Fruit fly (Drosophila melanogaster) whole organism, embryonic: ENCODE data around the gene CG6149.

Experiments
- CG10321 ChIP-seq: fragments of 200-800 bp; sonication (Bioruptor generic); IDR thresholded peaks from 2 replicates; pipeline ENCODE4 v1.3.6; 2022; ENCODE audit warnings: missing biosample characterization, missing genetic modification characterization
- CG10462 ChIP-seq: fragments of 200-800 bp; sonication (Bioruptor generic); optimal IDR thresholded peaks from 2 replicates; lab custom pipeline; 2016; ENCODE audit warnings: missing biosample characterization, missing genetic modification characterization
- CG10543 ChIP-seq: fragments of 200-800 bp; sonication (Bioruptor generic); optimal IDR thresholded peaks from 3 replicates; lab custom pipeline; 2017; ENCODE audit warnings: missing biosample characterization, mild to moderate bottlenecking, missing genetic modification characterization, moderate library complexity
- CG10959 ChIP-seq: fragments of 200-800 bp; sonication (Bioruptor generic); IDR thresholded peaks from 2 replicates; pipeline ENCODE4 v1.3.6; 2022; ENCODE audit warnings: missing biosample characterization, missing genetic modification characterization
- CG11696 ChIP-seq: fragments of 200-800 bp; sonication (Bioruptor generic); IDR thresholded peaks from 2 replicates; pipeline ENCODE4 v1.3.6; 2022; ENCODE audit warnings: missing biosample characterization, missing genetic modification characterization
- CG12236 ChIP-seq: fragments of 200-800 bp; sonication (Bioruptor generic); optimal IDR thresholded peaks from 2 replicates; lab custom pipeline; 2016; ENCODE audit warnings: missing biosample characterization, missing genetic modification characterization
- CG13287 ChIP-seq: fragments of 200-800 bp; sonication (Bioruptor generic); IDR thresholded peaks from 2 replicates; pipeline ENCODE4 v1.3.6; 2022; ENCODE audit warnings: missing biosample characterization, missing genetic modification characterization; ENCODE audit not compliant: partially characterized antibody
- CG13775 ChIP-seq: fragments of 200-800 bp; sonication (Bioruptor generic); optimal IDR thresholded peaks from 3 replicates; lab custom pipeline; 2017; ENCODE audit warnings: missing biosample characterization, mild to moderate bottlenecking, missing genetic modification characterization
- CG17359 ChIP-seq: fragments of 200-800 bp; sonication (Bioruptor generic); optimal IDR thresholded peaks from 3 replicates; lab custom pipeline; 2018; ENCODE audit warnings: missing biosample characterization, mild to moderate bottlenecking, missing genetic modification characterization, moderate library complexity
- CG17829 ChIP-seq: fragments of 200-800 bp; optimal IDR thresholded peaks from 2 replicates; lab custom pipeline; 2019; ENCODE audit warnings: missing biosample characterization, mild to moderate bottlenecking, missing genetic modification characterization, moderate library complexity
- CG18262 ChIP-seq: fragments of 200-800 bp; optimal IDR thresholded peaks from 3 replicates; lab custom pipeline; 2019; ENCODE audit warnings: missing biosample characterization, mild to moderate bottlenecking, missing genetic modification characterization, moderate library complexity
- CG42726 ChIP-seq: fragments of 200-800 bp; sonication (Bioruptor generic); IDR thresholded peaks from 2 replicates; pipeline ENCODE4 v1.3.6; 2022; ENCODE audit warnings: missing biosample characterization, missing genetic modification characterization; ENCODE audit not compliant: partially characterized antibody
- CG4282 ChIP-seq: fragments of 200-800 bp; sonication (Bioruptor generic); optimal IDR thresholded peaks from 2 replicates; lab custom pipeline; 2016; ENCODE audit warnings: missing biosample characterization, missing genetic modification characterization
- CG4404 ChIP-seq: fragments of 200-800 bp; sonication (Bioruptor generic); IDR thresholded peaks from 2 replicates; pipeline ENCODE4 v1.3.6; 2022; ENCODE audit warnings: missing biosample characterization, missing genetic modification characterization
- CG4424 ChIP-seq: fragments of 200-800 bp; sonication (Bioruptor generic); optimal IDR thresholded peaks from 3 replicates; lab custom pipeline; 2016; ENCODE audit warnings: missing biosample characterization, missing genetic modification characterization
- CG6854 ChIP-seq: fragments of 200-800 bp; sonication (Bioruptor generic); optimal IDR thresholded peaks from 3 replicates; lab custom pipeline; 2017; ENCODE audit warnings: missing biosample characterization, mild to moderate bottlenecking, missing genetic modification characterization
- CG7271 ChIP-seq: fragments of 200-800 bp; sonication (Bioruptor generic); optimal IDR thresholded peaks from 2 replicates; lab custom pipeline; 2018; ENCODE audit warnings: missing biosample characterization, mild to moderate bottlenecking, missing genetic modification characterization, moderate library complexity
- CHES-1-like ChIP-seq: fragments of 200-800 bp; sonication (Bioruptor generic); optimal IDR thresholded peaks from 2 replicates; lab custom pipeline; 2016; ENCODE audit warnings: missing biosample characterization, missing genetic modification characterization
- CrebB ChIP-seq: fragments of 200-800 bp; sonication (Bioruptor generic); optimal IDR thresholded peaks from 3 replicates; lab custom pipeline; 2018; ENCODE audit warnings: missing biosample characterization, mild to moderate bottlenecking, missing genetic modification characterization
- D19A ChIP-seq: fragments of 200-800 bp; optimal IDR thresholded peaks from 3 replicates; lab custom pipeline; 2019; ENCODE audit warnings: missing biosample characterization, mild to moderate bottlenecking, missing genetic modification characterization, moderate library complexity
- Dbx ChIP-seq: fragments of 200-800 bp; sonication (Bioruptor generic); IDR thresholded peaks from 3 replicates; pipeline ENCODE4 v1.3.6; 2022; ENCODE audit warnings: missing biosample characterization, missing genetic modification characterization
- Doc2 ChIP-seq: fragments of 200-800 bp; sonication (Bioruptor generic); IDR thresholded peaks from 2 replicates; pipeline ENCODE4 v1.3.6; 2022; ENCODE audit warnings: missing biosample characterization, missing genetic modification characterization
- Fer3 ChIP-seq: fragments of 200-800 bp; sonication (Bioruptor generic); optimal IDR thresholded peaks from 2 replicates; lab custom pipeline; 2018; ENCODE audit warnings: missing biosample characterization, mild to moderate bottlenecking, missing genetic modification characterization, moderate library complexity
- HLH3B ChIP-seq: fragments of 200-800 bp; sonication (Bioruptor generic); IDR thresholded peaks from 2 replicates; pipeline ENCODE4 v1.3.6; 2022; ENCODE audit warnings: missing biosample characterization, missing genetic modification characterization
- Hr78 ChIP-seq, 2 experiments: fragments of 200-800 bp in 1 of 2; fragments of >200 bp in 1 of 2; sonication (Bioruptor generic) in 1 of 2; optimal IDR thresholded peaks; 2 replicates each; lab custom pipeline; 2017 to 2019; ENCODE audit warnings: missing biosample characterization in 2 of 2, missing genetic modification characterization in 2 of 2, mild to moderate bottlenecking in 1 of 2, moderate library complexity in 1 of 2
- Max ChIP-seq: fragments of 200-800 bp; sonication (Bioruptor generic); optimal IDR thresholded peaks from 2 replicates; lab custom pipeline; 2016; ENCODE audit warnings: missing biosample characterization, mild to moderate bottlenecking, missing genetic modification characterization
- Sin3A ChIP-seq: fragments of >200 bp; optimal IDR thresholded peaks from 2 replicates; lab custom pipeline; 2018
- Spps ChIP-seq: fragments of 200-800 bp; sonication (Bioruptor generic); optimal IDR thresholded peaks from 2 replicates; lab custom pipeline; 2018; ENCODE audit warnings: missing biosample characterization, mild to moderate bottlenecking, missing genetic modification characterization
- Usf ChIP-seq: fragments of 200-800 bp; sonication (Bioruptor generic); optimal IDR thresholded peaks from 2 replicates; lab custom pipeline; 2017; ENCODE audit warnings: missing genotype, missing biosample characterization, missing genetic modification characterization
- ci ChIP-seq: fragments of 200-800 bp; sonication (Bioruptor generic); IDR thresholded peaks from 3 replicates; pipeline ENCODE4 v1.3.6; 2022; ENCODE audit warnings: missing biosample characterization, missing genetic modification characterization
- crp ChIP-seq, 2 experiments: fragments of 200-800 bp; sonication (Bioruptor generic); optimal IDR thresholded peaks; 2 replicates in 1 of 2; 3 replicates in 1 of 2; lab custom pipeline; 2017; ENCODE audit warnings: missing biosample characterization in 2 of 2, missing genetic modification characterization in 2 of 2, mild to moderate bottlenecking in 1 of 2, moderate library complexity in 1 of 2
- dysf ChIP-seq: fragments of 200-800 bp; sonication (Bioruptor generic); IDR thresholded peaks from 3 replicates; pipeline ENCODE4 v1.3.6; 2022; ENCODE audit warnings: missing biosample characterization, missing genetic modification characterization
- gem ChIP-seq: fragments of 200-800 bp; sonication (Bioruptor generic); optimal IDR thresholded peaks from 2 replicates; lab custom pipeline; 2019; ENCODE audit warnings: missing biosample characterization, mild to moderate bottlenecking, missing genetic modification characterization, moderate library complexity
- gsb ChIP-seq: fragments of 200-800 bp; sonication (Bioruptor generic); IDR thresholded peaks from 2 replicates; pipeline ENCODE4 v1.3.6; 2022; ENCODE audit warnings: missing biosample characterization, missing genetic modification characterization
- hkb ChIP-seq, 2 experiments: fragments of 200-800 bp in 1 of 2; fragments of >200 bp in 1 of 2; sonication (Bioruptor generic) in 1 of 2; IDR thresholded peaks in 1 of 2; optimal IDR thresholded peaks in 1 of 2; 2 replicates each; pipeline versions ENCODE4 v1.3.6 to Lab custom; 2017 to 2022; ENCODE audit warnings: missing biosample characterization in 1 of 2, missing genetic modification characterization in 1 of 2
- hth ChIP-seq: fragments of >200 bp; optimal IDR thresholded peaks from 2 replicates; lab custom pipeline; 2017; ENCODE audit warnings: inconsistent platforms
- lmd ChIP-seq: fragments of 200-800 bp; sonication (Bioruptor generic); IDR thresholded peaks from 2 replicates; pipeline ENCODE4 v1.3.6; 2022; ENCODE audit warnings: missing biosample characterization, missing genetic modification characterization
- mld ChIP-seq: fragments of 200-800 bp; sonication (Bioruptor generic); IDR thresholded peaks from 3 replicates; pipeline ENCODE4 v1.3.6; 2022; ENCODE audit warnings: missing biosample characterization, missing genetic modification characterization; ENCODE audit not compliant: partially characterized antibody
- nerfin-1 ChIP-seq: fragments of 200-800 bp; sonication (Bioruptor generic); optimal IDR thresholded peaks from 3 replicates; lab custom pipeline; 2019; ENCODE audit warnings: missing biosample characterization, mild to moderate bottlenecking, missing genetic modification characterization, moderate library complexity
- nom ChIP-seq: fragments of 200-800 bp; sonication (Bioruptor generic); optimal IDR thresholded peaks from 2 replicates; lab custom pipeline; 2017; ENCODE audit warnings: missing biosample characterization, missing genetic modification characterization, mild to moderate bottlenecking, moderate library complexity, missing genetic modification reagents
- otp ChIP-seq: fragments of 200-800 bp; sonication (Bioruptor generic); IDR thresholded peaks from 3 replicates; pipeline ENCODE4, ENCODE4 v1.3.6; 2022; ENCODE audit warnings: missing biosample characterization, missing genetic modification characterization
- run ChIP-seq: fragments of 200-800 bp; sonication (Bioruptor generic); optimal IDR thresholded peaks from 3 replicates; lab custom pipeline; 2018; ENCODE audit warnings: missing biosample characterization, mild to moderate bottlenecking, missing genetic modification characterization
- sens ChIP-seq: fragments of 200-800 bp; sonication (Bioruptor generic); peaks from one replicate; lab custom pipeline; 2016; ENCODE audit warnings: missing biosample characterization, missing genetic modification characterization
- seq ChIP-seq: fragments of 200-800 bp; sonication (Bioruptor generic); IDR thresholded peaks from 2 replicates; pipeline ENCODE4 v1.3.6; 2022; ENCODE audit warnings: missing biosample characterization, missing genetic modification characterization
- so ChIP-seq: fragments of 200-800 bp; sonication (Bioruptor generic); IDR thresholded peaks from 3 replicates; pipeline ENCODE4 v1.3.6; 2022; ENCODE audit warnings: missing biosample characterization, missing genetic modification characterization
- tio ChIP-seq: fragments of 200-800 bp; sonication (Bioruptor generic); optimal IDR thresholded peaks from 2 replicates; lab custom pipeline; 2017; ENCODE audit warnings: missing biosample characterization, missing genetic modification characterization, inconsistent platforms
- usp ChIP-seq: fragments of >200 bp; optimal IDR thresholded peaks from 2 replicates; lab custom pipeline; 2017; ENCODE audit warnings: missing biosample characterization, missing genetic modification characterization
- zen ChIP-seq: fragments of 200-800 bp; sonication (Bioruptor generic); optimal IDR thresholded peaks from 3 replicates; lab custom pipeline; 2018; ENCODE audit warnings: missing biosample characterization, mild to moderate bottlenecking, missing genetic modification characterization, moderate library complexity
- zf30C ChIP-seq: fragments of 200-800 bp; sonication (Bioruptor generic); optimal IDR thresholded peaks from 3 replicates; lab custom pipeline; 2018; ENCODE audit warnings: missing biosample characterization, mild to moderate bottlenecking, missing genetic modification characterization
- zfh1 ChIP-seq: fragments of 200-800 bp; sonication (Bioruptor generic); IDR thresholded peaks from 3 replicates; pipeline ENCODE4 v1.3.6; 2022; ENCODE audit warnings: missing biosample characterization, missing genetic modification characterization

CG6149 gene

dm6 chr3L:11465371-11465914 is 30.2 kb upstream of the CG6149 start, which contains the start of gene Fum3 (continued):
- TF ChIP-seq CG13287 (GFP tag; lab: Robert Waterston, UW) = no peak
- TF ChIP-seq Max (GFP tag; lab: Kevin White, UChicago) = no peak
- no peak for TF ChIP-seq gsb (GFP tag; lab: Robert Waterston, UW)
- TF ChIP-seq gem (tag; lab: Kevin White, UChicago) = peak; percentile 26
- TF ChIP-seq CG10321 (GFP tag; lab: Robert Waterston, UW) = no peak
- peak; percentile 18 for TF ChIP-seq CG17829 (tag; lab: Kevin White, UChicago)
- TF ChIP-seq zen (tag; lab: Kevin White, UChicago) = peak; percentile 50
- TF ChIP-seq CG42726 (GFP tag; lab: Robert Waterston, UW) = no peak
- no peak for TF ChIP-seq CG10462
- no peak for TF ChIP-seq seq (GFP tag; lab: Robert Waterston, UW)
- TF ChIP-seq CHES-1-like = no peak
- TF ChIP-seq Dbx = 0 out of 3 replicates have a peak, but pooled peaks have one; percentile 24
- no peak for TF ChIP-seq usp (GFP tag; lab: Kevin White, UChicago)
- TF ChIP-seq Sin3A (lab: Kevin White, UChicago) = no peak
- TF ChIP-seq Doc2 (GFP tag; lab: Robert Waterston, UW) = no peak
- no peak for TF ChIP-seq nerfin-1
- TF ChIP-seq D19A (tag; lab: Kevin White, UChicago) = no peak
- TF ChIP-seq Spps (tag; lab: Kevin White, UChicago) = no peak
- no peak for TF ChIP-seq so (GFP tag; lab: Robert Waterston, UW)
- no peak for TF ChIP-seq hth (lab: Kevin White, UChicago)
- no peak for TF ChIP-seq mld
- no peak for TF ChIP-seq zf30C (GFP tag; lab: Kevin White, UChicago)
- TF ChIP-seq tio (GFP tag; lab: Kevin White, UChicago) = peak; percentile 7
- peak; percentile 35; the same call in 1 of the 2 replicates for TF ChIP-seq CG4404 (GFP tag; lab: Robert Waterston, UW)
- TF ChIP-seq hkb (optimal IDR thresholded peaks at IDR 0.05; lab: Kevin White, UChicago) = no peak
- peak; percentile 32; the same call in 1 of the 2 replicates for TF ChIP-seq hkb (GFP tag; IDR thresholded peaks at IDR 0.05; lab: Robert Waterston, UW)
- TF ChIP-seq CrebB (tag; lab: Kevin White, UChicago) = no peak
- peak; percentile 27; the same call in 1 of the 2 replicates for TF ChIP-seq lmd (GFP tag; lab: Robert Waterston, UW)
- TF ChIP-seq zfh1 = peak; percentile 70
- peak; percentile 83 for TF ChIP-seq sens (GFP tag; lab: Kevin White, UChicago)
- TF ChIP-seq CG10543 (GFP tag; lab: Kevin White, UChicago) = no peak
- peak; percentile 24; the same call in 1 of the 3 replicates for TF ChIP-seq otp (GFP tag; lab: Robert Waterston, UW)
- TF ChIP-seq ci (GFP tag; lab: Robert Waterston, UW) = peak; percentile 54; the same call in 2 of the 3 replicates
- no peak for TF ChIP-seq nom (GFP tag; lab: Kevin White, UChicago)
- no peak for TF ChIP-seq CG11696
- TF ChIP-seq run (tag; lab: Kevin White, UChicago) = no peak
- peak; percentile 47; the same call in 1 of the 2 replicates for TF ChIP-seq HLH3B (GFP tag; lab: Robert Waterston, UW)
- TF ChIP-seq Fer3 (tag; lab: Kevin White, UChicago) = no peak
- peak; percentile 35 for TF ChIP-seq CG10959
- no peak for TF ChIP-seq CG12236 (GFP tag; lab: Kevin White, UChicago)
- no peak for TF ChIP-seq CG6854
- TF ChIP-seq CG18262 (tag; lab: Kevin White, UChicago) = peak; percentile 31
- TF ChIP-seq crp (GFP tag; optimal IDR thresholded peaks at IDR 0.05; lab: Kevin White, UChicago) = no peak
- peak; percentile 35; the same call in 1 of the 3 replicates for TF ChIP-seq dysf (GFP tag; lab: Robert Waterston, UW)
- peak; percentile 33 for TF ChIP-seq CG4424 (GFP tag; lab: Kevin White, UChicago)
- TF ChIP-seq CG7271 (tag; lab: Kevin White, UChicago) = peak; percentile 59
- TF ChIP-seq Usf = no peak
- TF ChIP-seq CG17359 (tag; lab: Kevin White, UChicago) = peak; percentile 27
- no peak for TF ChIP-seq Hr78 (GFP tag; optimal IDR thresholded peaks at IDR 0.05; lab: Kevin White, UChicago)
- TF ChIP-seq CG4282 (GFP tag; lab: Kevin White, UChicago) = no peak
- TF ChIP-seq CG13775 (GFP tag; lab: Kevin White, UChicago) = no peak
